Worm (Caenorhabditis elegans) whole organism, L1 larva: ENCODE results near the gene timp-1.

ENCODE experiments used
- ama-1 ChIP-seq: fragments of 150-350 bp; optimal IDR thresholded peaks from 2 replicates; lab custom pipeline; 2014
- efl-3 ChIP-seq: fragments of 200-800 bp; sonication (Bioruptor generic); optimal IDR thresholded peaks from 2 replicates; lab custom pipeline; 2018; ENCODE audit warnings: mild to moderate bottlenecking, missing genetic modification characterization, missing compliant biosample characterization
- lin-15B ChIP-seq: fragments of 150-350 bp; sonication (generic microtip); optimal IDR thresholded peaks from 3 replicates; lab custom pipeline; 2014; ENCODE audit warnings: missing biosample characterization, missing genetic modification characterization
- lin-39 ChIP-seq: fragments of 150-350 bp; optimal IDR thresholded peaks from 2 replicates; lab custom pipeline; 2014; ENCODE audit warnings: missing biosample characterization, missing genetic modification reagents, missing genetic modification characterization
- zag-1 ChIP-seq: fragments of 150-350 bp; optimal IDR thresholded peaks from 2 replicates; lab custom pipeline; 2014; ENCODE audit warnings: missing biosample characterization, missing genetic modification characterization

DNA sequence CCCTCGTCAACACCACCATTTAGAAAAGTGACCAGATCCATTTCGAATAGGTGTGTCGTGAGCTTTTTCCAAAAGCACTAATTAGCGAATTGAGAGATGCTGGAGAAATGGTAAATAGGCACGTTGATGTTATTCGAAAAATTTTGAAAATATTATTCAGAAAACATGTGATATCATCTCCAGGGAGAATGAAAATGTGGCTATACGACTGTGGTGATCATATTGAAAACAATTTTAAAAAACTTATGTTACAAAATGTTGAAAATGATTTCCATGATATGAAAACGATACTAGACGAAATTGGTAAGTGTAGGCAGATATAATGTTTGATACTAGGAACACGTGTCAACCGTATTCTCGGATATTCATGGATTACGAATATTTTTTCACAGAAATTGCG, 19.8 kb downstream of the timp-1 start, which contains the start of gene K07C11.10:
- TF ChIP-seq ama-1 (no peak), efl-3 (GFP tag; lab: Kevin White, UChicago) (no peak), lin-39 (tag; lab: Kevin White, UChicago) (no peak), zag-1 (tag; lab: Kevin White, UChicago) (no peak), lin-15B (tag; lab: Kevin White, UChicago) (no peak)
